Fruit fly (Drosophila melanogaster) whole organism, embryonic: ENCODE data around the gene CG43638.

ENCODE experiments used
- Awh ChIP-seq: fragments of 200-800 bp; sonication (Bioruptor generic); IDR thresholded peaks from 2 replicates; pipeline ENCODE4, ENCODE4 v1.3.6; 2022; ENCODE audit warnings: missing biosample characterization, missing genetic modification characterization
- CG13123 ChIP-seq: fragments of 200-800 bp; sonication (Bioruptor generic); optimal IDR thresholded peaks from 2 replicates; lab custom pipeline; 2016; ENCODE audit warnings: missing biosample characterization, missing genetic modification characterization
- CG13624 ChIP-seq: fragments of 200-800 bp; sonication (Bioruptor generic); optimal IDR thresholded peaks from 2 replicates; lab custom pipeline; 2016; ENCODE audit warnings: missing biosample characterization, missing genetic modification characterization
- CG15073 ChIP-seq: fragments of 200-800 bp; sonication (Bioruptor generic); optimal IDR thresholded peaks from 2 replicates; lab custom pipeline; 2016; ENCODE audit warnings: missing biosample characterization, missing genetic modification characterization
- CG15696 ChIP-seq: fragments of 200-800 bp; sonication (Bioruptor generic); optimal IDR thresholded peaks from 2 replicates; lab custom pipeline; 2019; ENCODE audit warnings: missing biosample characterization, mild to moderate bottlenecking, missing genetic modification characterization, moderate library complexity
- CG1603 ChIP-seq: fragments of 200-800 bp; sonication (Bioruptor generic); optimal IDR thresholded peaks from 2 replicates; lab custom pipeline; 2019; ENCODE audit warnings: missing biosample characterization, mild to moderate bottlenecking, missing genetic modification characterization, moderate library complexity
- CG16813 ChIP-seq: fragments of 200-800 bp; sonication (Bioruptor generic); IDR thresholded peaks from 3 replicates; pipeline ENCODE4 v1.3.6; 2022; ENCODE audit warnings: missing biosample characterization, missing genetic modification characterization; ENCODE audit not compliant: partially characterized antibody
- CG2889 ChIP-seq: fragments of 200-800 bp; sonication (Bioruptor generic); IDR thresholded peaks from 3 replicates; pipeline ENCODE4 v1.3.6; 2022; ENCODE audit warnings: missing biosample characterization, missing genetic modification characterization
- CG30020 ChIP-seq: fragments of 200-800 bp; optimal IDR thresholded peaks from 2 replicates; lab custom pipeline; 2019; ENCODE audit warnings: missing biosample characterization, mild to moderate bottlenecking, missing genetic modification characterization, moderate library complexity
- CG31441 ChIP-seq: fragments of 200-800 bp; sonication (Bioruptor generic); IDR thresholded peaks from 2 replicates; pipeline ENCODE4 v1.3.6; 2022; ENCODE audit warnings: missing biosample characterization, missing genetic modification characterization
- CG34224 ChIP-seq: fragments of 200-800 bp; sonication (Bioruptor generic); IDR thresholded peaks from 3 replicates; pipeline ENCODE4 v1.3.6; 2022; ENCODE audit warnings: missing biosample characterization, missing genetic modification characterization; ENCODE audit not compliant: partially characterized antibody
- CG6175 ChIP-seq: fragments of 200-800 bp; sonication (Bioruptor generic); IDR thresholded peaks from 3 replicates; pipeline ENCODE4 v1.3.6; 2022; ENCODE audit warnings: missing biosample characterization, missing genetic modification characterization
- CG6254 ChIP-seq: fragments of 200-800 bp; sonication (Bioruptor generic); optimal IDR thresholded peaks from 3 replicates; lab custom pipeline; 2017; ENCODE audit warnings: mild to moderate bottlenecking, missing biosample characterization, missing genetic modification reagents, missing genetic modification characterization
- CG6272 ChIP-seq: fragments of 200-800 bp; sonication (Bioruptor generic); IDR thresholded peaks from 2 replicates; pipeline ENCODE4 v1.3.6; 2022; ENCODE audit warnings: missing biosample characterization, missing genetic modification characterization
- CG6791 ChIP-seq: fragments of 200-800 bp; sonication (Bioruptor generic); IDR thresholded peaks from 3 replicates; pipeline ENCODE4 v1.3.6; 2022; ENCODE audit warnings: missing biosample characterization, missing genetic modification characterization; ENCODE audit not compliant: partially characterized antibody
- CG7839 ChIP-seq: fragments of 200-800 bp; sonication (Bioruptor generic); optimal IDR thresholded peaks from 3 replicates; lab custom pipeline; 2018; ENCODE audit warnings: missing biosample characterization, mild to moderate bottlenecking, missing genetic modification characterization, moderate library complexity
- CG7928 ChIP-seq: fragments of 200-800 bp; sonication (Bioruptor generic); optimal IDR thresholded peaks from 2 replicates; lab custom pipeline; 2017; ENCODE audit warnings: missing biosample characterization, mild to moderate bottlenecking, missing genetic modification characterization
- CG8359 ChIP-seq: fragments of 200-800 bp; sonication (Bioruptor generic); optimal IDR thresholded peaks from 2 replicates; lab custom pipeline; 2017; ENCODE audit warnings: missing biosample characterization, mild to moderate bottlenecking, missing genetic modification characterization, borderline replicate concordance
- CG8924 ChIP-seq: fragments of 200-800 bp; optimal IDR thresholded peaks from 3 replicates; lab custom pipeline; 2019; ENCODE audit warnings: missing biosample characterization, mild to moderate bottlenecking, missing genetic modification characterization, moderate library complexity
- Chrac-16 ChIP-seq: fragments of 200-800 bp; sonication (Bioruptor generic); optimal IDR thresholded peaks from 3 replicates; lab custom pipeline; 2016; ENCODE audit warnings: missing biosample characterization, missing genetic modification characterization
- D19B ChIP-seq: fragments of 200-800 bp; sonication (Bioruptor generic); optimal IDR thresholded peaks from 2 replicates; lab custom pipeline; 2017; ENCODE audit warnings: missing biosample characterization, mild to moderate bottlenecking, missing genetic modification characterization
- Dll ChIP-seq: fragments of 200-800 bp; sonication (Bioruptor generic); IDR thresholded peaks from 4 replicates; pipeline ENCODE4 v1.3.6; 2022; ENCODE audit warnings: missing biosample characterization, missing genetic modification characterization; ENCODE audit not compliant: partially characterized antibody
- Hand ChIP-seq: fragments of 200-800 bp; sonication (Bioruptor generic); optimal IDR thresholded peaks from 2 replicates; lab custom pipeline; 2017; ENCODE audit warnings: mild to moderate bottlenecking, missing biosample characterization, missing genetic modification reagents, missing genetic modification characterization
- Hey ChIP-seq: fragments of 200-800 bp; sonication (Bioruptor generic); optimal IDR thresholded peaks from 3 replicates; lab custom pipeline; 2018; ENCODE audit warnings: missing biosample characterization, mild to moderate bottlenecking, missing genetic modification characterization
- Lpt ChIP-seq: fragments of >200 bp; optimal IDR thresholded peaks from 2 replicates; lab custom pipeline; 2018; ENCODE audit warnings: missing biosample characterization, missing genetic modification characterization
- MBD-R2 ChIP-seq: fragments of 200-800 bp; sonication (Bioruptor generic); IDR thresholded peaks from 2 replicates; pipeline ENCODE4 v1.3.6; 2022; ENCODE audit warnings: missing biosample characterization, missing genetic modification characterization
- Mes4 ChIP-seq: fragments of 200-800 bp; sonication (Bioruptor generic); optimal IDR thresholded peaks from 2 replicates; lab custom pipeline; 2016; ENCODE audit warnings: missing biosample characterization, missing genetic modification characterization
- Mrtf ChIP-seq: fragments of 200-800 bp; sonication (Bioruptor generic); IDR thresholded peaks from 3 replicates; pipeline ENCODE4 v1.3.6; 2022; ENCODE audit warnings: missing biosample characterization, missing genetic modification characterization
- NC2α ChIP-seq: fragments of 200-800 bp; sonication (Bioruptor generic); optimal IDR thresholded peaks from 2 replicates; lab custom pipeline; 2016; ENCODE audit warnings: missing biosample characterization, missing genetic modification characterization
- NFAT ChIP-seq: fragments of 200-800 bp; sonication (Bioruptor generic); IDR thresholded peaks from 2 replicates; pipeline ENCODE4 v1.3.6; 2022; ENCODE audit warnings: missing biosample characterization, missing genetic modification characterization
- Neu2 ChIP-seq: fragments of 200-800 bp; sonication (Bioruptor generic); optimal IDR thresholded peaks from 3 replicates; lab custom pipeline; 2016; ENCODE audit warnings: missing biosample characterization, missing genetic modification characterization, borderline replicate concordance
- Vsx1 ChIP-seq: fragments of 200-800 bp; sonication (Bioruptor generic); optimal IDR thresholded peaks from 2 replicates; lab custom pipeline; 2017; ENCODE audit warnings: missing biosample characterization, mild to moderate bottlenecking, missing genetic modification characterization, missing genetic modification reagents
- Xbp1 ChIP-seq: fragments of 200-800 bp; sonication (Bioruptor generic); optimal IDR thresholded peaks from 3 replicates; lab custom pipeline; 2016; ENCODE audit warnings: missing biosample characterization, mild to moderate bottlenecking, missing genetic modification characterization
- YL-1 ChIP-seq: fragments of 200-800 bp; sonication (Bioruptor generic); optimal IDR thresholded peaks from 3 replicates; lab custom pipeline; 2017; ENCODE audit warnings: missing biosample characterization, mild to moderate bottlenecking, missing genetic modification characterization
- dan ChIP-seq: fragments of 200-800 bp; sonication (Bioruptor generic); IDR thresholded peaks from 2 replicates; pipeline ENCODE4 v1.3.6; 2022; ENCODE audit warnings: missing biosample characterization, missing genetic modification characterization
- danr ChIP-seq: fragments of 200-800 bp; sonication (Bioruptor generic); IDR thresholded peaks from 2 replicates; pipeline ENCODE4 v1.3.6; 2022; ENCODE audit warnings: missing biosample characterization, missing genetic modification characterization
- dati ChIP-seq: fragments of 200-800 bp; sonication (Bioruptor generic); IDR thresholded peaks from 2 replicates; pipeline ENCODE4 v1.3.6; 2022; ENCODE audit warnings: missing biosample characterization, missing genetic modification characterization
- dm ChIP-seq: fragments of 200-800 bp; sonication (Bioruptor generic); optimal IDR thresholded peaks from 3 replicates; lab custom pipeline; 2016; ENCODE audit warnings: missing biosample characterization, missing genetic modification characterization
- exex ChIP-seq: fragments of 200-800 bp; sonication (Bioruptor generic); optimal IDR thresholded peaks from 4 replicates; lab custom pipeline; 2018; ENCODE audit warnings: missing biosample characterization, mild to moderate bottlenecking, missing genetic modification characterization, moderate library complexity
- gcm2 ChIP-seq: fragments of 200-800 bp; sonication (Bioruptor generic); optimal IDR thresholded peaks from 2 replicates; lab custom pipeline; 2016; ENCODE audit warnings: missing biosample characterization, missing genetic modification characterization
- gsb-n ChIP-seq: fragments of 200-800 bp; sonication (Bioruptor generic); optimal IDR thresholded peaks from 3 replicates; lab custom pipeline; 2018; ENCODE audit warnings: missing biosample characterization, mild to moderate bottlenecking, missing genetic modification characterization
- ken ChIP-seq: fragments of 200-800 bp; sonication (Bioruptor generic); IDR thresholded peaks from 3 replicates; pipeline ENCODE4 v1.3.6; 2022; ENCODE audit warnings: missing biosample characterization, missing genetic modification characterization
- lov ChIP-seq, 2 experiments: fragments of 200-800 bp in 1 of 2; fragments of >200 bp in 1 of 2; sonication (Bioruptor generic) in 1 of 2; IDR thresholded peaks in 1 of 2; optimal IDR thresholded peaks in 1 of 2; 2 replicates in 1 of 2; 3 replicates in 1 of 2; pipeline versions ENCODE4 v1.3.6 to Lab custom; 2017 to 2022; ENCODE audit warnings: missing biosample characterization in 1 of 2, missing genetic modification characterization in 1 of 2
- nom ChIP-seq: fragments of 200-800 bp; sonication (Bioruptor generic); optimal IDR thresholded peaks from 2 replicates; lab custom pipeline; 2017; ENCODE audit warnings: missing biosample characterization, missing genetic modification characterization, mild to moderate bottlenecking, moderate library complexity, missing genetic modification reagents
- pho ChIP-seq: fragments of 200-800 bp; sonication (Bioruptor generic); optimal IDR thresholded peaks from 2 replicates; lab custom pipeline; 2016; ENCODE audit warnings: missing biosample characterization, missing genetic modification characterization
- pita ChIP-seq: fragments of 200-800 bp; sonication (Bioruptor generic); optimal IDR thresholded peaks from 2 replicates; lab custom pipeline; 2017; ENCODE audit warnings: missing biosample characterization, mild to moderate bottlenecking, missing genetic modification characterization
- scrt ChIP-seq: fragments of 200-800 bp; sonication (Bioruptor generic); optimal IDR thresholded peaks from 2 replicates; lab custom pipeline; 2018; ENCODE audit warnings: missing biosample characterization, mild to moderate bottlenecking, missing genetic modification characterization, moderate library complexity
- slbo ChIP-seq: fragments of 200-800 bp; sonication (Bioruptor generic); IDR thresholded peaks from 2 replicates; pipeline ENCODE4 v1.3.6; 2022; ENCODE audit warnings: missing biosample characterization, missing genetic modification characterization
- tna ChIP-seq: fragments of 200-800 bp; sonication (Bioruptor generic); IDR thresholded peaks from 2 replicates; pipeline ENCODE4 v1.3.6; 2022; ENCODE audit warnings: missing biosample characterization, missing genetic modification characterization; ENCODE audit not compliant: partially characterized antibody
- toy ChIP-seq: fragments of 200-800 bp; sonication (Bioruptor generic); IDR thresholded peaks from 2 replicates; pipeline ENCODE4 v1.3.6; 2022; ENCODE audit warnings: missing biosample characterization, missing genetic modification characterization
- unpg ChIP-seq: fragments of 200-800 bp; sonication (Bioruptor generic); optimal IDR thresholded peaks from 3 replicates; lab custom pipeline; 2018; ENCODE audit warnings: missing biosample characterization, mild to moderate bottlenecking, missing genetic modification characterization, moderate library complexity

Gene CG43638

dm6 chr3L:12050629-12051028 lies 6.2 kb downstream of the CG43638 start (continued):
- TF ChIP-seq dati, result no peak
- TF ChIP-seq CG6791 (GFP tag; lab: Robert Waterston, UW), result no peak
- TF ChIP-seq slbo (GFP tag; lab: Robert Waterston, UW), result peak; percentile 65
- no peak for TF ChIP-seq exex
- TF ChIP-seq Hey, result no peak
- no peak for TF ChIP-seq NFAT (GFP tag; lab: Robert Waterston, UW)
- TF ChIP-seq CG16813 (GFP tag; lab: Robert Waterston, UW), result no peak
- TF ChIP-seq toy (GFP tag; lab: Robert Waterston, UW), result no peak
- TF ChIP-seq Dll (GFP tag; lab: Robert Waterston, UW), result no peak
- TF ChIP-seq CG6254, result no peak
- TF ChIP-seq CG7839, result peak; percentile 56
- TF ChIP-seq CG13624, result no peak
- no peak for TF ChIP-seq CG15073 (GFP tag; lab: Kevin White, UChicago)
- TF ChIP-seq D19B (GFP tag; lab: Kevin White, UChicago), result no peak
- TF ChIP-seq Xbp1 (GFP tag; lab: Kevin White, UChicago), result peak; percentile 7
- no peak for TF ChIP-seq gcm2 (GFP tag; lab: Kevin White, UChicago)
- no peak for TF ChIP-seq ken (GFP tag; lab: Robert Waterston, UW)
- no peak for TF ChIP-seq tna (GFP tag; lab: Robert Waterston, UW)
- no peak for TF ChIP-seq Awh
- no peak for TF ChIP-seq dan (GFP tag; lab: Robert Waterston, UW)
- TF ChIP-seq danr (GFP tag; lab: Robert Waterston, UW), result no peak
- TF ChIP-seq CG6175 (GFP tag; lab: Robert Waterston, UW), result no peak
- TF ChIP-seq CG8924 (tag; lab: Kevin White, UChicago), result peak; percentile 27
- TF ChIP-seq YL-1, result no peak
- TF ChIP-seq CG13123, result no peak
- TF ChIP-seq Neu2 (GFP tag; lab: Kevin White, UChicago), result no peak
- no peak for TF ChIP-seq pita (GFP tag; lab: Kevin White, UChicago)
- peak; percentile 61 for TF ChIP-seq unpg (GFP tag; lab: Kevin White, UChicago)
- no peak for TF ChIP-seq CG2889 (GFP tag; lab: Robert Waterston, UW)
- TF ChIP-seq Vsx1 (GFP tag; lab: Kevin White, UChicago), result no peak
- TF ChIP-seq pho, result no peak
- TF ChIP-seq Chrac-16 (GFP tag; lab: Kevin White, UChicago), result no peak
- no peak for TF ChIP-seq dm (GFP tag; lab: Kevin White, UChicago)
- TF ChIP-seq Lpt, result no peak
- TF ChIP-seq CG8359, result no peak
- no peak for TF ChIP-seq Hand (GFP tag; lab: Kevin White, UChicago)
- TF ChIP-seq nom (GFP tag; lab: Kevin White, UChicago), result no peak
- TF ChIP-seq CG31441, result peak; percentile 42; the same call in 1 of the 2 replicates
- TF ChIP-seq MBD-R2 (GFP tag; lab: Robert Waterston, UW), result no peak
- TF ChIP-seq CG30020 (tag; lab: Kevin White, UChicago), result no peak
- TF ChIP-seq gsb-n (tag; lab: Kevin White, UChicago), result peak; percentile 18
- no peak for TF ChIP-seq Mes4 (GFP tag; lab: Kevin White, UChicago)
- TF ChIP-seq Mrtf (GFP tag; lab: Robert Waterston, UW), result no peak
- TF ChIP-seq CG15696 (tag; lab: Kevin White, UChicago), result no peak
- TF ChIP-seq NC2α (GFP tag; lab: Kevin White, UChicago), result no peak
- no peak for TF ChIP-seq scrt (GFP tag; lab: Kevin White, UChicago)
- TF ChIP-seq CG34224 (GFP tag; lab: Robert Waterston, UW), result no peak
- no peak for TF ChIP-seq CG7928 (GFP tag; lab: Kevin White, UChicago)
- 0 out of 2 replicates have a peak, but pooled peaks have one; percentile 23 for TF ChIP-seq CG6272 (GFP tag; lab: Robert Waterston, UW)
- TF ChIP-seq lov (optimal IDR thresholded peaks at IDR 0.05; lab: Kevin White, UChicago), result no peak
- TF ChIP-seq lov (GFP tag; IDR thresholded peaks at IDR 0.05; lab: Robert Waterston, UW), result no peak
- no peak for TF ChIP-seq CG1603 (tag; lab: Kevin White, UChicago)
